Fruit fly (Drosophila melanogaster): ENCODE results near the gene wam.

Gene wam

dm6 chr3R:23297132-23297862 is 9.4 kb upstream of the wam start:
- TF ChIP-seq psq (GFP tag; optimal IDR thresholded peaks at IDR 0.05) (peak; percentile 62), CG32264 (GFP tag; optimal IDR thresholded peaks at IDR 0.05) (peak; percentile 2), dmrt93B (GFP tag; optimal IDR thresholded peaks at IDR 0.05) (peak; percentile 30), Rel (GFP tag; optimal IDR thresholded peaks at IDR 0.05) (no peak), Rel (tag; optimal IDR thresholded peaks at IDR 0.05) (no peak), Dfd (GFP tag; optimal IDR thresholded peaks at IDR 0.05) (no peak), rgr (GFP tag; optimal IDR thresholded peaks at IDR 0.05) (peak; percentile 64), Mio (GFP tag; optimal IDR thresholded peaks at IDR 0.05) (no peak), woc (GFP tag; optimal IDR thresholded peaks at IDR 0.05) (peak; percentile 14), dsf (GFP tag; optimal IDR thresholded peaks at IDR 0.05; ENCODE audit: borderline replicate concordance) (peak; percentile 4), Sp1 (GFP tag; optimal IDR thresholded peaks at IDR 0.05) (peak; percentile 66), CG9705 (GFP tag; optimal IDR thresholded peaks at IDR 0.05) (no peak), Jra (GFP tag; optimal IDR thresholded peaks at IDR 0.05) (no peak), fru (GFP tag; optimal IDR thresholded peaks at IDR 0.05) (peak; percentile 63), ey (GFP tag; optimal IDR thresholded peaks at IDR 0.05) (peak; percentile 68), Dif (GFP tag; optimal IDR thresholded peaks at IDR 0.05; ENCODE audit: partially characterized antibody) (no peak), Hnf4 (GFP tag; optimal IDR thresholded peaks at IDR 0.05) (peak; percentile 63), Abd-B (GFP tag; optimal IDR thresholded peaks at IDR 0.05) (no peak), HLH106 (tag; optimal IDR thresholded peaks at IDR 0.05) (peak; percentile 64), OdsH (GFP tag; optimal IDR thresholded peaks at IDR 0.05) (peak; percentile 58), brk (GFP tag; optimal IDR thresholded peaks at IDR 0.05) (peak; percentile 34), h (GFP tag; optimal IDR thresholded peaks at IDR 0.05) (peak; percentile 75), CrebA (GFP tag; optimal IDR thresholded peaks at IDR 0.05; ENCODE audit: borderline replicate concordance) (no peak), br (GFP tag; optimal IDR thresholded peaks at IDR 0.05) (peak; percentile 55), tai (GFP tag; optimal IDR thresholded peaks at IDR 0.05) (peak; percentile 36), sage (GFP tag; optimal IDR thresholded peaks at IDR 0.05) (peak; percentile 5), foxo (GFP tag; optimal IDR thresholded peaks at IDR 0.05) (peak in 1 of 2 experiments; percentile 77)

- TF ChIP-seq foxo (GFP tag; optimal IDR thresholded peaks at IDR 0.05) (no peak), Hr83 (GFP tag; optimal IDR thresholded peaks at IDR 0.05; ENCODE audit: poor library complexity, severe bottlenecking) (no peak), Jra (GFP tag; optimal IDR thresholded peaks at IDR 0.05) (no peak), rgr (GFP tag; optimal IDR thresholded peaks at IDR 0.05) (no peak), Mio (GFP tag; optimal IDR thresholded peaks at IDR 0.05) (no peak), GATAd (GFP tag; optimal IDR thresholded peaks at IDR 0.05) (no peak), fru (GFP tag; optimal IDR thresholded peaks at IDR 0.05) (no peak), usp (GFP tag; optimal IDR thresholded peaks at IDR 0.05) (no peak), HLH106 (tag; optimal IDR thresholded peaks at IDR 0.05) (no peak), CG32264 (GFP tag; optimal IDR thresholded peaks at IDR 0.05) (no peak), Hr78 (GFP tag; optimal IDR thresholded peaks at IDR 0.05) (no peak), Dif (GFP tag; optimal IDR thresholded peaks at IDR 0.05; ENCODE audit: partially characterized antibody) (no peak), Dfd (GFP tag; optimal IDR thresholded peaks at IDR 0.05) (no peak)
These were observed 8.3 kb upstream of the wam start for dm6 chr3R:23296146-23296545.

DNA sequence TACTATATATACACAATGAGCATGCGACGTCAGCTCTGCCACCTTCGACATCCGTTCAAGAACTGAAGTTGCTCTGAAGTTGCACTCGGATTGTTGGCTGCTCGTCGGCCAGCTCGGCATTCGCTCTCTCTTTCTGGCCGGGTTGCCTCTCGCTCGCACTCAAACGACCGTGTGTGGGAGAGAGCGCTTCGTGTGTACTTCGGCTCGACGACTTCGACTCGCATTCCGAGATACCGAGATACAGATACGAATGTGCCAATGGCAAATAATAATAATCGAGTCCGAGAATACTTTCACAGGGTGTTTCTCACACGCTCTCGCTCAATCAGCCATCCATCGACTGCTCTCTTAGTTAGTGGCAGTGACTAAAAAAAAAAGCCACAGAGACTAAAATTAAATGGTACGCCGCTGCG is 7.5 kb upstream of the wam start:
- TF ChIP-seq dl (GFP tag; optimal IDR thresholded peaks at IDR 0.05; ENCODE audit: insufficient read depth in 1 of 2, partially characterized antibody in 2 of 2) (peak; percentile 10 to 64), HLH106 (tag; optimal IDR thresholded peaks at IDR 0.05) (peak; percentile 12), woc (GFP tag; optimal IDR thresholded peaks at IDR 0.05) (no peak), Rel (GFP tag; optimal IDR thresholded peaks at IDR 0.05) (peak; percentile 3), Rel (tag; optimal IDR thresholded peaks at IDR 0.05) (peak; percentile 50), Dif (GFP tag; optimal IDR thresholded peaks at IDR 0.05; ENCODE audit: partially characterized antibody) (peak; percentile 61), jim (GFP tag; optimal IDR thresholded peaks at IDR 0.05) (no peak), Mio (GFP tag; optimal IDR thresholded peaks at IDR 0.05) (no peak), psq (GFP tag; optimal IDR thresholded peaks at IDR 0.05) (peak; percentile 38), sage (GFP tag; optimal IDR thresholded peaks at IDR 0.05) (no peak), dsf (GFP tag; optimal IDR thresholded peaks at IDR 0.05; ENCODE audit: borderline replicate concordance) (no peak), lola (GFP tag; optimal IDR thresholded peaks at IDR 0.05) (no peak), usp (GFP tag; optimal IDR thresholded peaks at IDR 0.05) (no peak), Jra (GFP tag; optimal IDR thresholded peaks at IDR 0.05) (no peak), Sp1 (GFP tag; optimal IDR thresholded peaks at IDR 0.05) (peak; percentile 26), br (GFP tag; optimal IDR thresholded peaks at IDR 0.05) (peak; percentile 46), Hnf4 (GFP tag; optimal IDR thresholded peaks at IDR 0.05) (peak; percentile 27), foxo (GFP tag; optimal IDR thresholded peaks at IDR 0.05) (peak in 1 of 2 experiments; percentile 10), Abd-B (GFP tag; optimal IDR thresholded peaks at IDR 0.05) (no peak), CG9705 (GFP tag; optimal IDR thresholded peaks at IDR 0.05) (no peak), Dfd (GFP tag; optimal IDR thresholded peaks at IDR 0.05) (no peak), brk (GFP tag; optimal IDR thresholded peaks at IDR 0.05) (peak; percentile 8), pan (optimal IDR thresholded peaks at IDR 0.05) (no peak), tai (GFP tag; optimal IDR thresholded peaks at IDR 0.05) (no peak), CrebA (GFP tag; optimal IDR thresholded peaks at IDR 0.05; ENCODE audit: borderline replicate concordance) (peak; percentile 57), Hr78 (GFP tag; optimal IDR thresholded peaks at IDR 0.05) (no peak), Vsx2 (GFP tag; optimal IDR thresholded peaks at IDR 0.05; ENCODE audit: partially characterized antibody) (no peak), CG32264 (GFP tag; optimal IDR thresholded peaks at IDR 0.05) (no peak), GATAd (GFP tag; optimal IDR thresholded peaks at IDR 0.05) (no peak), sv (GFP tag; optimal IDR thresholded peaks at IDR 0.05) (no peak), fru (GFP tag; optimal IDR thresholded peaks at IDR 0.05) (peak; percentile 16), h (GFP tag; optimal IDR thresholded peaks at IDR 0.05) (peak; percentile 72), Myc (optimal IDR thresholded peaks at IDR 0.05) (no peak), dmrt93B (GFP tag; optimal IDR thresholded peaks at IDR 0.05) (no peak), ey (GFP tag; optimal IDR thresholded peaks at IDR 0.05) (no peak), N (GFP tag; optimal IDR thresholded peaks at IDR 0.05) (no peak), OdsH (GFP tag; optimal IDR thresholded peaks at IDR 0.05) (peak; percentile 33), rgr (GFP tag; optimal IDR thresholded peaks at IDR 0.05) (peak; percentile 35)
